Fruit fly (Drosophila melanogaster) whole organism, embryonic: ENCODE data around the gene Esyt2.

ENCODE experiments used
- Bgb ChIP-seq: fragments of 200-800 bp; sonication (Bioruptor generic); IDR thresholded peaks from 2 replicates; pipeline ENCODE4 v1.3.6; 2022; ENCODE audit warnings: missing biosample characterization, missing genetic modification characterization; ENCODE audit not compliant: partially characterized antibody
- CG10321 ChIP-seq: fragments of 200-800 bp; sonication (Bioruptor generic); IDR thresholded peaks from 2 replicates; pipeline ENCODE4 v1.3.6; 2022; ENCODE audit warnings: missing biosample characterization, missing genetic modification characterization
- CG11093 ChIP-seq: fragments of 200-800 bp; sonication (Bioruptor generic); IDR thresholded peaks from 3 replicates; pipeline ENCODE4 v1.3.6; 2022; ENCODE audit warnings: missing biosample characterization, missing genetic modification characterization
- CG11723 ChIP-seq: fragments of 200-800 bp; sonication (Bioruptor generic); optimal IDR thresholded peaks from 2 replicates; lab custom pipeline; 2017; ENCODE audit warnings: missing biosample characterization, mild to moderate bottlenecking, missing genetic modification characterization
- CG14667 ChIP-seq: fragments of 200-800 bp; sonication (Bioruptor generic); IDR thresholded peaks from 2 replicates; pipeline ENCODE4 v1.3.6; 2022; ENCODE audit warnings: missing biosample characterization, missing genetic modification characterization
- CG14860 ChIP-seq: fragments of 200-800 bp; sonication (Bioruptor generic); IDR thresholded peaks from 3 replicates; pipeline ENCODE4 v1.3.6; 2022; ENCODE audit warnings: missing biosample characterization, missing genetic modification characterization; ENCODE audit not compliant: partially characterized antibody
- CG16779 ChIP-seq: fragments of 200-800 bp; sonication (Bioruptor generic); IDR thresholded peaks from 2 replicates; pipeline ENCODE4 v1.3.6; 2022; ENCODE audit warnings: missing biosample characterization, missing genetic modification characterization
- CG16813 ChIP-seq: fragments of 200-800 bp; sonication (Bioruptor generic); IDR thresholded peaks from 3 replicates; pipeline ENCODE4 v1.3.6; 2022; ENCODE audit warnings: missing biosample characterization, missing genetic modification characterization; ENCODE audit not compliant: partially characterized antibody
- CG17186 ChIP-seq: fragments of 200-800 bp; sonication (Bioruptor generic); optimal IDR thresholded peaks from 3 replicates; lab custom pipeline; 2017; ENCODE audit warnings: missing biosample characterization, missing genetic modification reagents, missing genetic modification characterization
- CG2116 ChIP-seq: fragments of 200-800 bp; sonication (Bioruptor generic); optimal IDR thresholded peaks from 3 replicates; lab custom pipeline; 2018; ENCODE audit warnings: missing biosample characterization, mild to moderate bottlenecking, missing genetic modification characterization
- CG31388 ChIP-seq: fragments of 200-800 bp; sonication (Bioruptor generic); optimal IDR thresholded peaks from 2 replicates; lab custom pipeline; 2016; ENCODE audit warnings: missing biosample characterization, missing genetic modification characterization
- CG42726 ChIP-seq: fragments of 200-800 bp; sonication (Bioruptor generic); IDR thresholded peaks from 2 replicates; pipeline ENCODE4 v1.3.6; 2022; ENCODE audit warnings: missing biosample characterization, missing genetic modification characterization; ENCODE audit not compliant: partially characterized antibody
- CG4730 ChIP-seq: fragments of 200-800 bp; sonication (Bioruptor generic); IDR thresholded peaks from 2 replicates; pipeline ENCODE4 v1.3.6; 2022; ENCODE audit warnings: missing biosample characterization, missing genetic modification characterization
- CG4820 ChIP-seq: fragments of 200-800 bp; sonication (Bioruptor generic); optimal IDR thresholded peaks from 3 replicates; lab custom pipeline; 2016; ENCODE audit warnings: missing biosample characterization, missing genetic modification characterization
- CG6689 ChIP-seq: fragments of 200-800 bp; sonication (Bioruptor generic); IDR thresholded peaks from 2 replicates; pipeline ENCODE4 v1.3.6; 2022; ENCODE audit warnings: missing biosample characterization, missing genetic modification characterization
- CG9215 ChIP-seq: fragments of 200-800 bp; sonication (Bioruptor generic); IDR thresholded peaks from 2 replicates; pipeline ENCODE4 v1.3.6; 2022; ENCODE audit warnings: missing biosample characterization, missing genetic modification characterization
- CrebB ChIP-seq: fragments of 200-800 bp; sonication (Bioruptor generic); optimal IDR thresholded peaks from 3 replicates; lab custom pipeline; 2018; ENCODE audit warnings: missing biosample characterization, mild to moderate bottlenecking, missing genetic modification characterization
- Doc3 ChIP-seq: fragments of 200-800 bp; sonication (Bioruptor generic); IDR thresholded peaks from 3 replicates; pipeline ENCODE4 v1.3.6; 2022; ENCODE audit warnings: missing biosample characterization, missing genetic modification characterization; ENCODE audit not compliant: partially characterized antibody
- Elba2 ChIP-seq: fragments of 200-800 bp; sonication (Bioruptor generic); optimal IDR thresholded peaks from 3 replicates; lab custom pipeline; 2016; ENCODE audit warnings: missing biosample characterization, missing genetic modification characterization
- GATAe ChIP-seq: fragments of 200-800 bp; sonication (Bioruptor generic); conservative IDR thresholded peaks from 2 replicates; pipeline ENCODE4 v1.3.6; 2022; ENCODE audit warnings: missing biosample characterization, missing genetic modification characterization
- HHEX ChIP-seq: fragments of 200-800 bp; sonication (Bioruptor generic); optimal IDR thresholded peaks from 3 replicates; lab custom pipeline; 2017; ENCODE audit warnings: missing biosample characterization, mild to moderate bottlenecking, missing genetic modification characterization, missing genetic modification reagents
- Myb ChIP-seq: fragments of 200-800 bp; sonication (Bioruptor generic); optimal IDR thresholded peaks from 2 replicates; lab custom pipeline; 2016; ENCODE audit warnings: missing biosample characterization, missing genetic modification characterization
- PHDP ChIP-seq: fragments of 200-800 bp; sonication (Bioruptor generic); optimal IDR thresholded peaks from 3 replicates; lab custom pipeline; 2018; ENCODE audit warnings: missing biosample characterization, mild to moderate bottlenecking, missing genetic modification characterization, moderate library complexity
- Pdp1 ChIP-seq, 2 experiments: fragments of 200-800 bp; sonication (Bioruptor generic); optimal IDR thresholded peaks; 3 replicates each; lab custom pipeline; 2016; ENCODE audit warnings: missing biosample characterization in 2 of 2, missing genetic modification characterization in 2 of 2, mild to moderate bottlenecking in 1 of 2, moderate library complexity in 1 of 2
- Scr ChIP-seq: fragments of 200-800 bp; sonication (Bioruptor generic); IDR thresholded peaks from 2 replicates; pipeline ENCODE4 v1.3.6; 2022; ENCODE audit warnings: missing biosample characterization, missing genetic modification characterization; ENCODE audit not compliant: partially characterized antibody
- Sin3A ChIP-seq: fragments of >200 bp; optimal IDR thresholded peaks from 2 replicates; lab custom pipeline; 2018
- TFAM ChIP-seq: fragments of 200-800 bp; sonication (Bioruptor generic); optimal IDR thresholded peaks from 2 replicates; lab custom pipeline; 2017; ENCODE audit warnings: missing biosample characterization, missing genetic modification characterization, inconsistent platforms
- YL-1 ChIP-seq: fragments of 200-800 bp; sonication (Bioruptor generic); optimal IDR thresholded peaks from 3 replicates; lab custom pipeline; 2017; ENCODE audit warnings: missing biosample characterization, mild to moderate bottlenecking, missing genetic modification characterization
- al ChIP-seq: fragments of 200-800 bp; sonication (Bioruptor generic); IDR thresholded peaks from 2 replicates; pipeline ENCODE4 v1.3.6; 2022; ENCODE audit warnings: missing biosample characterization, missing genetic modification characterization
- ara ChIP-seq: fragments of 200-800 bp; sonication (Bioruptor generic); IDR thresholded peaks from 2 replicates; pipeline ENCODE4 v1.3.6; 2022; ENCODE audit warnings: missing biosample characterization, missing genetic modification characterization
- ato ChIP-seq: fragments of 200-800 bp; sonication (Bioruptor generic); IDR thresholded peaks from 2 replicates; pipeline ENCODE4 v1.3.6; 2022; ENCODE audit warnings: missing biosample characterization, missing genetic modification characterization; ENCODE audit not compliant: partially characterized antibody
- chinmo ChIP-seq: fragments of 200-800 bp; sonication (Bioruptor generic); IDR thresholded peaks from 4 replicates; pipeline ENCODE4 v1.3.6; 2022; ENCODE audit warnings: missing biosample characterization, missing genetic modification characterization; ENCODE audit not compliant: partially characterized antibody
- ci ChIP-seq: fragments of 200-800 bp; sonication (Bioruptor generic); IDR thresholded peaks from 3 replicates; pipeline ENCODE4 v1.3.6; 2022; ENCODE audit warnings: missing biosample characterization, missing genetic modification characterization
- dan ChIP-seq: fragments of 200-800 bp; sonication (Bioruptor generic); IDR thresholded peaks from 2 replicates; pipeline ENCODE4 v1.3.6; 2022; ENCODE audit warnings: missing biosample characterization, missing genetic modification characterization
- esg ChIP-seq: fragments of 200-800 bp; sonication (Bioruptor generic); conservative IDR thresholded peaks from 2 replicates; pipeline ENCODE4 v1.3.6; 2022; ENCODE audit warnings: missing biosample characterization, missing genetic modification characterization
- exex ChIP-seq: fragments of 200-800 bp; sonication (Bioruptor generic); optimal IDR thresholded peaks from 4 replicates; lab custom pipeline; 2018; ENCODE audit warnings: missing biosample characterization, mild to moderate bottlenecking, missing genetic modification characterization, moderate library complexity
- gro ChIP-seq: fragments of 200-800 bp; sonication (Bioruptor generic); optimal IDR thresholded peaks from 2 replicates; lab custom pipeline; 2016; ENCODE audit warnings: missing biosample characterization, missing genetic modification characterization
- hbn ChIP-seq: fragments of 200-800 bp; sonication (Bioruptor generic); IDR thresholded peaks from 2 replicates; pipeline ENCODE4 v1.3.6; 2022; ENCODE audit warnings: missing biosample characterization, missing genetic modification characterization; ENCODE audit not compliant: partially characterized antibody
- ind ChIP-seq: fragments of 200-800 bp; sonication (Bioruptor generic); optimal IDR thresholded peaks from 3 replicates; lab custom pipeline; 2016; ENCODE audit warnings: missing biosample characterization, missing genetic modification characterization
- jumu ChIP-seq: fragments of 200-800 bp; sonication (Bioruptor generic); optimal IDR thresholded peaks from 3 replicates; lab custom pipeline; 2016; ENCODE audit warnings: missing biosample characterization, missing genetic modification characterization
- klu ChIP-seq: fragments of 200-800 bp; sonication (Bioruptor generic); IDR thresholded peaks from 2 replicates; pipeline ENCODE4 v1.3.6; 2022; ENCODE audit warnings: missing biosample characterization, missing genetic modification characterization
- kni ChIP-seq: fragments of 200-800 bp; sonication (Bioruptor generic); optimal IDR thresholded peaks from 3 replicates; lab custom pipeline; 2017; ENCODE audit warnings: mild to moderate bottlenecking, missing biosample characterization, missing genetic modification reagents, missing genetic modification characterization
- lilli ChIP-seq: fragments of 200-800 bp; sonication (Bioruptor generic); optimal IDR thresholded peaks from 3 replicates; lab custom pipeline; 2016; ENCODE audit warnings: missing biosample characterization, missing genetic modification characterization
- phol ChIP-seq: fragments of 200-800 bp; sonication (Bioruptor generic); optimal IDR thresholded peaks from 3 replicates; lab custom pipeline; 2018; ENCODE audit warnings: missing biosample characterization, mild to moderate bottlenecking, missing genetic modification characterization, moderate library complexity
- prd ChIP-seq, 3 experiments: fragments of >200 bp in 2 of 3; fragments of 200-800 bp in 1 of 3; sonication (Bioruptor generic) in 1 of 3; optimal IDR thresholded peaks in 2 of 3; IDR thresholded peaks in 1 of 3; 2 replicates in 2 of 3; 3 replicates in 1 of 3; pipeline versions ENCODE4 v1.3.6 to Lab custom; 2017 to 2022; ENCODE audit warnings: missing biosample characterization in 1 of 3, missing genetic modification characterization in 1 of 3
- ranshi ChIP-seq: fragments of 200-800 bp; sonication (Bioruptor generic); IDR thresholded peaks from 2 replicates; pipeline ENCODE4 v1.3.6; 2022; ENCODE audit warnings: missing biosample characterization, missing genetic modification characterization
- repo ChIP-seq: fragments of 200-800 bp; sonication (Bioruptor generic); optimal IDR thresholded peaks from 2 replicates; lab custom pipeline; 2016; ENCODE audit warnings: missing biosample characterization, missing genetic modification characterization
- ro ChIP-seq: fragments of 200-800 bp; sonication (Bioruptor generic); IDR thresholded peaks from 2 replicates; pipeline ENCODE4 v1.3.6; 2022; ENCODE audit warnings: missing biosample characterization, missing genetic modification characterization
- tio ChIP-seq: fragments of 200-800 bp; sonication (Bioruptor generic); optimal IDR thresholded peaks from 2 replicates; lab custom pipeline; 2017; ENCODE audit warnings: missing biosample characterization, missing genetic modification characterization, inconsistent platforms
- tna ChIP-seq: fragments of 200-800 bp; sonication (Bioruptor generic); IDR thresholded peaks from 2 replicates; pipeline ENCODE4 v1.3.6; 2022; ENCODE audit warnings: missing biosample characterization, missing genetic modification characterization; ENCODE audit not compliant: partially characterized antibody

The Esyt2 gene

dm6 chr3R:24530328-24530727 is 14.2 kb upstream of the Esyt2 start, which contains the start of the genes CG13623 and ana1 (continued):
- no peak for TF ChIP-seq prd (optimal IDR thresholded peaks at IDR 0.05; lab: Kevin White, UChicago)
- TF ChIP-seq prd (GFP tag; IDR thresholded peaks at IDR 0.05; lab: Robert Waterston, UW): no peak
- no peak for TF ChIP-seq CG42726 (GFP tag; lab: Robert Waterston, UW)
- peak; percentile 21; the same call in 1 of the 2 replicates for TF ChIP-seq tna (GFP tag; lab: Robert Waterston, UW)
- TF ChIP-seq lilli (GFP tag; lab: Kevin White, UChicago): no peak
- no peak for TF ChIP-seq CG11093 (GFP tag; lab: Robert Waterston, UW)
- TF ChIP-seq CG17186 (GFP tag; lab: Kevin White, UChicago): peak; percentile 89
- TF ChIP-seq CG14667: no peak
- no peak for TF ChIP-seq ara (GFP tag; lab: Robert Waterston, UW)
- TF ChIP-seq ato (GFP tag; lab: Robert Waterston, UW): 0 out of 2 replicates have a peak, but pooled peaks have one; percentile 15
- no peak for TF ChIP-seq esg
- no peak for TF ChIP-seq GATAe (GFP tag; lab: Robert Waterston, UW)
- no peak for TF ChIP-seq repo
- no peak for TF ChIP-seq klu (GFP tag; lab: Robert Waterston, UW)
- peak; percentile 47; the same call in 1 of the 3 replicates for TF ChIP-seq Doc3 (GFP tag; lab: Robert Waterston, UW)
- TF ChIP-seq YL-1: peak; percentile 80
- peak; percentile 72 for TF ChIP-seq Myb (GFP tag; lab: Kevin White, UChicago)
- no peak for TF ChIP-seq CG4820 (GFP tag; lab: Kevin White, UChicago)
- TF ChIP-seq Scr (GFP tag; lab: Robert Waterston, UW): peak; percentile 66
- TF ChIP-seq Pdp1 (GFP tag; optimal IDR thresholded peaks at IDR 0.05; lab: Kevin White, UChicago): no peak
- no peak for TF ChIP-seq PHDP (tag; lab: Kevin White, UChicago)
- peak; percentile 38; the same call in 1 of the 3 replicates for TF ChIP-seq CG14860 (GFP tag; lab: Robert Waterston, UW)
- TF ChIP-seq CG2116 (GFP tag; lab: Kevin White, UChicago): peak; percentile 68
- no peak for TF ChIP-seq CG6689 (GFP tag; lab: Robert Waterston, UW)
- no peak for TF ChIP-seq exex (tag; lab: Kevin White, UChicago)
- TF ChIP-seq CG4730 (GFP tag; lab: Robert Waterston, UW): no peak
- TF ChIP-seq Bgb (GFP tag; lab: Robert Waterston, UW): no peak
- no peak for TF ChIP-seq CG9215 (GFP tag; lab: Robert Waterston, UW)
- TF ChIP-seq Elba2 (GFP tag; lab: Kevin White, UChicago): peak; percentile 51
- no peak for TF ChIP-seq CG16779 (GFP tag; lab: Robert Waterston, UW)
- 0 out of 3 replicates have a peak, but pooled peaks have one; percentile 41 for TF ChIP-seq CG16813 (GFP tag; lab: Robert Waterston, UW)
- TF ChIP-seq Sin3A (lab: Kevin White, UChicago): peak; percentile 70
- TF ChIP-seq gro (GFP tag; lab: Kevin White, UChicago): no peak
- TF ChIP-seq CG11723 (GFP tag; lab: Kevin White, UChicago): no peak
- TF ChIP-seq al: no peak
- no peak for TF ChIP-seq chinmo (GFP tag; lab: Robert Waterston, UW)
- no peak for TF ChIP-seq tio
- TF ChIP-seq dan (GFP tag; lab: Robert Waterston, UW): no peak
- no peak for TF ChIP-seq ranshi (GFP tag; lab: Robert Waterston, UW)
- TF ChIP-seq CG31388 (GFP tag; lab: Kevin White, UChicago): no peak
- no peak for TF ChIP-seq CrebB
- TF ChIP-seq CG10321 (GFP tag; lab: Robert Waterston, UW): no peak
- TF ChIP-seq kni (GFP tag; lab: Kevin White, UChicago): no peak
- no peak for TF ChIP-seq phol (tag; lab: Kevin White, UChicago)
- TF ChIP-seq TFAM (GFP tag; lab: Kevin White, UChicago): no peak
- TF ChIP-seq ind (GFP tag; lab: Kevin White, UChicago): no peak
- TF ChIP-seq ro: no peak
- no peak for TF ChIP-seq ci (GFP tag; lab: Robert Waterston, UW)
- TF ChIP-seq hbn (GFP tag; lab: Robert Waterston, UW): peak; percentile 44; the same call in 1 of the 2 replicates
- TF ChIP-seq HHEX (GFP tag; lab: Kevin White, UChicago): no peak
- no peak for TF ChIP-seq jumu (GFP tag; lab: Kevin White, UChicago)
